Worm (Caenorhabditis elegans) whole organism, L4/young adult: ENCODE results near the gene vps-36.

Experiments used
- W03F9.2 ChIP-seq: fragments of 150-350 bp; optimal IDR thresholded peaks from 2 replicates; lab custom pipeline; 2014; ENCODE audit warnings: missing biosample characterization, missing genetic modification characterization
- dao-5 ChIP-seq: sonication (generic microtip); optimal IDR thresholded peaks from 2 replicates; lab custom pipeline; 2016; ENCODE audit warnings: missing genotype, missing genetic modification characterization, moderate library complexity, missing compliant biosample characterization
- him-1 ChIP-seq: sonication (generic microtip); optimal IDR thresholded peaks from 2 replicates; lab custom pipeline; 2016; ENCODE audit warnings: missing genotype, missing genetic modification reagents, missing genetic modification characterization, missing compliant biosample characterization

vps-36 gene

ce11 chrV:10941150-10941549, 19.3 kb downstream of the vps-36 start, which contains the start of gene F17C11.26:
F17C11.26 (plus strand) TSS chrV:10941450.
- TF ChIP-seq him-1 (tag; lab: Kevin White, UChicago) = no peak
- no peak for TF ChIP-seq W03F9.2 (tag; lab: Kevin White, UChicago)
- TF ChIP-seq dao-5 (tag; lab: Kevin White, UChicago) = no peak

- TF ChIP-seq dao-5 (tag; lab: Kevin White, UChicago) = no peak
- TF ChIP-seq W03F9.2 (tag; lab: Kevin White, UChicago) = peak; percentile 19
- no peak for TF ChIP-seq him-1 (tag; lab: Kevin White, UChicago)
Measured at ce11 chrV:10940571-10940991, 19.9 kb downstream of the vps-36 start.

- TF ChIP-seq W03F9.2 (tag; lab: Kevin White, UChicago) (no peak), dao-5 (tag; lab: Kevin White, UChicago) (no peak), him-1 (tag; lab: Kevin White, UChicago) (no peak)
Measured at ce11 chrV:10939990-10940570, 20.4 kb downstream of the vps-36 start.

ce11 chrV:10938739-10939138, 21.7 kb downstream of the vps-36 start, which contains the start of gene F17C11.11:
F17C11.11 (minus strand) TSS chrV:10938817.
- no peak for TF ChIP-seq dao-5 (tag; lab: Kevin White, UChicago)
- no peak for TF ChIP-seq W03F9.2 (tag; lab: Kevin White, UChicago)
- no peak for TF ChIP-seq him-1 (tag; lab: Kevin White, UChicago)

ce11 chrV:10937294-10937693, 23.2 kb downstream of the vps-36 start:
- TF ChIP-seq W03F9.2 (tag; lab: Kevin White, UChicago) = peak; percentile 10
- TF ChIP-seq dao-5 (tag; lab: Kevin White, UChicago) = no peak

- TF ChIP-seq him-1 (tag; lab: Kevin White, UChicago) (no peak), W03F9.2 (tag; lab: Kevin White, UChicago) (no peak), dao-5 (tag; lab: Kevin White, UChicago) (no peak)
Measured at ce11 chrV:10936681-10937080, 23.8 kb downstream of the vps-36 start, which contains the start of gene F17C11.12. F17C11.12 (minus strand) TSS chrV:10936920.

ce11 chrV:10932411-10932810, 28.1 kb downstream of the vps-36 start, which contains the start of gene F58B4.5:
F58B4.5 (plus strand) TSS chrV:10932693.
- TF ChIP-seq W03F9.2 (tag; lab: Kevin White, UChicago) = peak; percentile 21
- TF ChIP-seq dao-5 (tag; lab: Kevin White, UChicago) = no peak

- no peak for TF ChIP-seq him-1 (tag; lab: Kevin White, UChicago)
- no peak for TF ChIP-seq W03F9.2 (tag; lab: Kevin White, UChicago)
- TF ChIP-seq dao-5 (tag; lab: Kevin White, UChicago) = no peak
Measured at ce11 chrV:10931189-10931588, 29.3 kb downstream of the vps-36 start, which contains the start of gene scvp-1. scvp-1 (minus strand) TSS chrV:10931289.

ce11 chrV:10929511-10929910, 31.0 kb downstream of the vps-36 start, which contains the start of gene F58B4.3:
F58B4.3 (plus strand) TSS chrV:10929811.
- no peak for TF ChIP-seq dao-5 (tag; lab: Kevin White, UChicago)
- TF ChIP-seq W03F9.2 (tag; lab: Kevin White, UChicago) = no peak
- no peak for TF ChIP-seq him-1 (tag; lab: Kevin White, UChicago)

ce11 chrV:10925658-10926057, 34.8 kb downstream of the vps-36 start:
- TF ChIP-seq dao-5 (tag; lab: Kevin White, UChicago) (no peak), him-1 (tag; lab: Kevin White, UChicago) (no peak), W03F9.2 (tag; lab: Kevin White, UChicago) (no peak)

ce11 chrV:10924731-10925130, 35.7 kb downstream of the vps-36 start, which contains the start of gene F58B4.6:
F58B4.6 (plus strand) TSS chrV:10925031.
- TF ChIP-seq him-1 (tag; lab: Kevin White, UChicago) = no peak
- TF ChIP-seq dao-5 (tag; lab: Kevin White, UChicago) = no peak
- TF ChIP-seq W03F9.2 (tag; lab: Kevin White, UChicago) = no peak

- TF ChIP-seq W03F9.2 (tag; lab: Kevin White, UChicago) (no peak), him-1 (tag; lab: Kevin White, UChicago) (no peak), dao-5 (tag; lab: Kevin White, UChicago) (no peak)
Measured at ce11 chrV:10923229-10923628, 37.2 kb downstream of the vps-36 start, which contains the start of gene F58B4.7. F58B4.7 (minus strand) TSS chrV:10923329.

- TF ChIP-seq him-1 (tag; lab: Kevin White, UChicago) = no peak
- TF ChIP-seq dao-5 (tag; lab: Kevin White, UChicago) = no peak
- TF ChIP-seq W03F9.2 (tag; lab: Kevin White, UChicago) = no peak
Measured at ce11 chrV:10921747-10922146, 38.7 kb downstream of the vps-36 start, which contains the start of gene nas-31. nas-31 (minus strand) TSS chrV:10921847.

- TF ChIP-seq him-1 (tag; lab: Kevin White, UChicago) = no peak
- TF ChIP-seq W03F9.2 (tag; lab: Kevin White, UChicago) = no peak
- no peak for TF ChIP-seq dao-5 (tag; lab: Kevin White, UChicago)
Measured at ce11 chrV:10918373-10918772, 42.1 kb downstream of the vps-36 start, which contains the start of gene F58B4.2. F58B4.2 (minus strand) TSS chrV:10918473.
